Fruit fly (Drosophila melanogaster): ENCODE measurements around the gene Rpn12R.
A peak's percentile ranks its signal among the peaks of the same experiment; 100 is the strongest.

Gene Rpn12R

dm6 chr3L:15053251-15053650 lies 10.9 kb upstream of the Rpn12R start, which contains the start of gene CG43680:
TSS of gene CG43680 (minus strand) at chr3L:15053351.
- no peak for TF ChIP-seq schlank (tag; optimal IDR thresholded peaks at IDR 0.05)
- TF ChIP-seq pum (GFP tag; optimal IDR thresholded peaks at IDR 0.05): no peak
- TF ChIP-seq sens (GFP tag): peak; percentile 50
- no peak for TF ChIP-seq psq (GFP tag; optimal IDR thresholded peaks at IDR 0.05)
- TF ChIP-seq HmgD (GFP tag; optimal IDR thresholded peaks at IDR 0.05): no peak

dm6 chr3L:15052390-15052789 lies 10.0 kb upstream of the Rpn12R start, which contains the start of gene CG13461:
TSS of gene CG13461 (minus strand) at chr3L:15052490.
- TF ChIP-seq CG11456 (GFP tag; IDR thresholded peaks at IDR 0.05) (no peak), Med (GFP tag) (no peak), Atf6 (GFP tag; IDR thresholded peaks at IDR 0.05) (no peak), Ssrp (tag; optimal IDR thresholded peaks at IDR 0.05) (no peak), dimm (GFP tag; IDR thresholded peaks at IDR 0.05) (no peak), bcd (GFP tag; optimal IDR thresholded peaks at IDR 0.05) (no peak), CG7271 (tag; optimal IDR thresholded peaks at IDR 0.05) (no peak), Sox102F (GFP tag; optimal IDR thresholded peaks at IDR 0.05) (no peak), CG11723 (GFP tag; optimal IDR thresholded peaks at IDR 0.05) (no peak), Lim3 (GFP tag; IDR thresholded peaks at IDR 0.05) (no peak), trh (GFP tag; optimal IDR thresholded peaks at IDR 0.05) (no peak), Awh (GFP tag; IDR thresholded peaks at IDR 0.05) (no peak), Dad (GFP tag; optimal IDR thresholded peaks at IDR 0.05) (no peak), CG6854 (GFP tag; optimal IDR thresholded peaks at IDR 0.05) (no peak), CG17802 (tag; optimal IDR thresholded peaks at IDR 0.05) (no peak), sim (GFP tag; IDR thresholded peaks at IDR 0.05) (no peak), eve (GFP tag; optimal IDR thresholded peaks at IDR 0.05) (no peak), Bteb2 (GFP tag; optimal IDR thresholded peaks at IDR 0.05) (no peak)

- TF ChIP-seq Mes4 (GFP tag; optimal IDR thresholded peaks at IDR 0.05) (no peak), CG12391 (tag; optimal IDR thresholded peaks at IDR 0.05) (no peak), CG14050 (GFP tag; IDR thresholded peaks at IDR 0.05) (no peak), CG2199 (GFP tag; IDR thresholded peaks at IDR 0.05) (no peak), Ada2b (GFP tag; IDR thresholded peaks at IDR 0.05) (no peak), CG9437 (GFP tag; optimal IDR thresholded peaks at IDR 0.05) (no peak), oc (tag; optimal IDR thresholded peaks at IDR 0.05) (no peak)
These were observed 9.0 kb upstream of the Rpn12R start, which contains the start of gene CG43679 for dm6 chr3L:15051325-15051724. TSS of gene CG43679 (minus strand) at chr3L:15051425.

dm6 chr3L:15050706-15051105 lies 8.3 kb upstream of the Rpn12R start, which contains the start of gene CG12310:
TSS of gene CG12310 (minus strand) at chr3L:15050806.
- TF ChIP-seq Hmr (GFP tag; optimal IDR thresholded peaks at IDR 0.05): peak; percentile 0
- TF ChIP-seq dpn (GFP tag; optimal IDR thresholded peaks at IDR 0.05): no peak
- TF ChIP-seq CG17328 (GFP tag; IDR thresholded peaks at IDR 0.05): no peak
- TF ChIP-seq CG11696 (GFP tag; IDR thresholded peaks at IDR 0.05): no peak
- TF ChIP-seq lmd (GFP tag; IDR thresholded peaks at IDR 0.05): no peak
- TF ChIP-seq CG18599 (GFP tag; optimal IDR thresholded peaks at IDR 0.05): peak; percentile 45
- peak; percentile 20 for TF ChIP-seq lab (GFP tag; optimal IDR thresholded peaks at IDR 0.05)
